Fruit fly (Drosophila melanogaster): ENCODE data around the gene Tm2.

Tm2 gene

DNA sequence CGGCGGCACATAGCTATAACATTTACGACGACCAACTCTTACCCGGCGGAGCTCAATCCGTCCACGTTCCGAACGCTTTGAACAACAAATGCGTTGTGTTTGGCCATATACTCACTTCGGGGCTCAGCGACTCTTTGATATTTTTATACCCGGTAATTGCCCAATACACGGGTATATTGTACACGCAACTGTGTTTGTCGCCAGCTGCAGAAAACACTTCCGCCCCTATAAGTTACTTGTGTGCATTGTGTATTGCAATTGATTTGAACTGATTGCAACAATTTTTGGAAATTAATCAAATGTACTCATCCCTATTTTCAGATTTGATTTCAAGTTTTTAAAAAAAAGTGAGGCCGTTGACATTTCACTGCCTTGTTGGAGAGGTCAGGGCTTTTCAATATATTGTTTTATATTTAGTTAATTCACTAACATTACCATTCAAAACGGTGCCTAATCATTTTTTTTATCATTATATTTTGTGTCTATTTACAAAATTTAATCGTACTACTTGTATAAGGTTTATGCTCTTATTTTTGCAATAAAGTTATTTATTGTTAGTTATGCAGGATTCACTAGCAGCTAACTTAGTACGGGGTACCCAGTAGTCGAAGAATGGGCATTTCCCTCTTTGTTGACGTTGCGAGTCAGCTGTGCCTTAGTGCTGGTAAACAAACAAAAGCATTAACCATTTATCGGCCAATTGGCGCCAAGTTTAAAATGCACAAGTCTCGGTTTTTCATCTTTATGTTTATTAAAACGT lies 33.1 kb downstream of the Tm2 start, which contains the start of gene Nagk:
Gene Nagk (minus strand): TSS at position 331 of the 760 bp plus-strand sequence.
- TF ChIP-seq CG10147 (GFP tag; optimal IDR thresholded peaks at IDR 0.05) (peak; percentile 50), sc (optimal IDR thresholded peaks at IDR 0.05) (no peak), sc (GFP tag; optimal IDR thresholded peaks at IDR 0.05) (no peak), Dek (tag; optimal IDR thresholded peaks at IDR 0.05) (peak; percentile 35), oc (tag; optimal IDR thresholded peaks at IDR 0.05) (no peak), da (GFP tag; optimal IDR thresholded peaks at IDR 0.05) (no peak), Xrp1 (GFP tag; IDR thresholded peaks at IDR 0.05) (0 out of 2 replicates have a peak, but pooled peaks have one; percentile 25), psq (GFP tag; optimal IDR thresholded peaks at IDR 0.05) (no peak), CG10543 (GFP tag; optimal IDR thresholded peaks at IDR 0.05) (peak; percentile 67), CG12744 (GFP tag; optimal IDR thresholded peaks at IDR 0.05) (no peak), Med (GFP tag) (peak; percentile 89), CG15073 (GFP tag; optimal IDR thresholded peaks at IDR 0.05) (no peak), mld (GFP tag; IDR thresholded peaks at IDR 0.05; ENCODE audit: partially characterized antibody) (no peak; the same call in 2 of the 3 replicates), Nf-YA (GFP tag; IDR thresholded peaks at IDR 0.05) (no peak), tll (GFP tag; optimal IDR thresholded peaks at IDR 0.05) (peak in 1 of 2 experiments; percentile 2), Dp (GFP tag; optimal IDR thresholded peaks at IDR 0.05) (peak; percentile 84), CG5180 (GFP tag; optimal IDR thresholded peaks at IDR 0.05) (peak; percentile 18), gcm (GFP tag; optimal IDR thresholded peaks at IDR 0.05) (peak; percentile 92), Hmr (GFP tag; optimal IDR thresholded peaks at IDR 0.05) (peak; percentile 68), pzg (GFP tag; optimal IDR thresholded peaks at IDR 0.05) (peak; percentile 34), Usf (GFP tag; optimal IDR thresholded peaks at IDR 0.05) (peak; percentile 31), BEAF-32 (GFP tag; optimal IDR thresholded peaks at IDR 0.05) (peak; percentile 14), CG17568 (GFP tag; optimal IDR thresholded peaks at IDR 0.05) (no peak), ind (GFP tag; optimal IDR thresholded peaks at IDR 0.05) (peak; percentile 59), CG18619 (GFP tag; optimal IDR thresholded peaks at IDR 0.05) (peak; percentile 78), Ada2b (GFP tag; IDR thresholded peaks at IDR 0.05) (0 out of 2 replicates have a peak, but pooled peaks have one; percentile 9), PHDP (tag; optimal IDR thresholded peaks at IDR 0.05) (peak; percentile 48), tna (GFP tag; IDR thresholded peaks at IDR 0.05; ENCODE audit: partially characterized antibody) (no peak), CG15514 (GFP tag; optimal IDR thresholded peaks at IDR 0.05) (peak; percentile 27), Hr78 (GFP tag; optimal IDR thresholded peaks at IDR 0.05) (peak in 1 of 2 experiments; percentile 48), H2.0 (GFP tag; IDR thresholded peaks at IDR 0.05) (peak; percentile 44; the same call in 1 of the 2 replicates), CG31224 (GFP tag; IDR thresholded peaks at IDR 0.05) (no peak; the same call in 1 of the 2 replicates), chn (GFP tag; optimal IDR thresholded peaks at IDR 0.05) (peak; percentile 43), aop (GFP tag; IDR thresholded peaks at IDR 0.05) (0 out of 2 replicates have a peak, but pooled peaks have one; percentile 24), Awh (GFP tag; IDR thresholded peaks at IDR 0.05) (peak; percentile 60; the same call in 1 of the 2 replicates), hb (GFP tag; IDR thresholded peaks at IDR 0.05; ENCODE audit: partially characterized antibody) (no peak), CG4328 (GFP tag; optimal IDR thresholded peaks at IDR 0.05) (peak; percentile 59), Eip74EF (GFP tag; optimal IDR thresholded peaks at IDR 0.05) (peak in 1 of 2 experiments; percentile 79), bcd (GFP tag; optimal IDR thresholded peaks at IDR 0.05) (peak; percentile 61), Poxn (GFP tag; IDR thresholded peaks at IDR 0.05) (no peak), CG4404 (GFP tag; IDR thresholded peaks at IDR 0.05) (no peak), CG12155 (GFP tag; optimal IDR thresholded peaks at IDR 0.05) (peak; percentile 43), gro (GFP tag; optimal IDR thresholded peaks at IDR 0.05) (peak; percentile 60), TFAM (GFP tag; optimal IDR thresholded peaks at IDR 0.05) (no peak), Doc2 (GFP tag; IDR thresholded peaks at IDR 0.05) (no peak), CG9727 (GFP tag; optimal IDR thresholded peaks at IDR 0.05) (peak; percentile 84), CG32767 (GFP tag; IDR thresholded peaks at IDR 0.05) (peak; percentile 15; the same call in 1 of the 2 replicates), sens (GFP tag) (peak; percentile 95)
